Fruit fly (Drosophila melanogaster) whole organism, embryonic: ENCODE results near the gene CG17300.

Experiments
- Awh ChIP-seq: fragments of 200-800 bp; sonication (Bioruptor generic); IDR thresholded peaks from 2 replicates; pipeline ENCODE4, ENCODE4 v1.3.6; 2022; ENCODE audit warnings: missing biosample characterization, missing genetic modification characterization
- BEAF-32 ChIP-seq: fragments of 200-800 bp; sonication (Bioruptor generic); optimal IDR thresholded peaks from 3 replicates; lab custom pipeline; 2017; ENCODE audit warnings: missing biosample characterization, missing genetic modification characterization, mild to moderate bottlenecking, moderate library complexity, missing genetic modification reagents
- CG11560 ChIP-seq: fragments of 200-800 bp; sonication (Bioruptor generic); IDR thresholded peaks from 3 replicates; pipeline ENCODE4 v1.3.6; 2022; ENCODE audit warnings: missing biosample characterization, missing genetic modification characterization
- CG11695 ChIP-seq: fragments of 200-800 bp; sonication (Bioruptor generic); IDR thresholded peaks from 3 replicates; pipeline ENCODE4 v1.3.6; 2022; ENCODE audit warnings: missing biosample characterization, missing genetic modification characterization
- CG12104 ChIP-seq: fragments of 200-800 bp; sonication (Bioruptor generic); optimal IDR thresholded peaks from 3 replicates; lab custom pipeline; 2016; ENCODE audit warnings: missing biosample characterization, missing genetic modification characterization
- CG14860 ChIP-seq: fragments of 200-800 bp; sonication (Bioruptor generic); IDR thresholded peaks from 3 replicates; pipeline ENCODE4 v1.3.6; 2022; ENCODE audit warnings: missing biosample characterization, missing genetic modification characterization; ENCODE audit not compliant: partially characterized antibody
- CG14965 ChIP-seq: fragments of 200-800 bp; sonication (Bioruptor generic); optimal IDR thresholded peaks from 2 replicates; lab custom pipeline; 2016; ENCODE audit warnings: missing biosample characterization, missing genetic modification characterization, borderline replicate concordance
- CG1647 ChIP-seq: fragments of 200-800 bp; sonication (Bioruptor generic); optimal IDR thresholded peaks from 3 replicates; lab custom pipeline; 2016; ENCODE audit warnings: missing biosample characterization, missing genetic modification characterization
- CG17361 ChIP-seq: fragments of 200-800 bp; sonication (Bioruptor generic); IDR thresholded peaks from 3 replicates; pipeline ENCODE4 v1.3.6; 2022; ENCODE audit warnings: missing biosample characterization, missing genetic modification characterization
- CG17568 ChIP-seq: fragments of 200-800 bp; sonication (Bioruptor generic); optimal IDR thresholded peaks from 2 replicates; lab custom pipeline; 2018; ENCODE audit warnings: missing biosample characterization, mild to moderate bottlenecking, missing genetic modification characterization, moderate library complexity
- CG18262 ChIP-seq: fragments of 200-800 bp; optimal IDR thresholded peaks from 3 replicates; lab custom pipeline; 2019; ENCODE audit warnings: missing biosample characterization, mild to moderate bottlenecking, missing genetic modification characterization, moderate library complexity
- CG2116 ChIP-seq: fragments of 200-800 bp; sonication (Bioruptor generic); optimal IDR thresholded peaks from 3 replicates; lab custom pipeline; 2018; ENCODE audit warnings: missing biosample characterization, mild to moderate bottlenecking, missing genetic modification characterization
- CG2129 ChIP-seq: fragments of 200-800 bp; sonication (Bioruptor generic); IDR thresholded peaks from 2 replicates; pipeline ENCODE4 v1.3.6; 2022; ENCODE audit warnings: missing biosample characterization, missing genetic modification characterization; ENCODE audit not compliant: partially characterized antibody
- CG31388 ChIP-seq: fragments of 200-800 bp; sonication (Bioruptor generic); optimal IDR thresholded peaks from 2 replicates; lab custom pipeline; 2016; ENCODE audit warnings: missing biosample characterization, missing genetic modification characterization
- CG32772 ChIP-seq: fragments of 200-800 bp; sonication (Bioruptor generic); IDR thresholded peaks from 2 replicates; pipeline ENCODE4 v1.3.6; 2022; ENCODE audit warnings: missing biosample characterization, missing genetic modification characterization
- CG33213 ChIP-seq: fragments of 200-800 bp; sonication (Bioruptor generic); optimal IDR thresholded peaks from 3 replicates; lab custom pipeline; 2016; ENCODE audit warnings: missing biosample characterization, missing genetic modification characterization
- CG33557 ChIP-seq: fragments of 200-800 bp; sonication (Bioruptor generic); optimal IDR thresholded peaks from 2 replicates; lab custom pipeline; 2019; ENCODE audit warnings: missing biosample characterization, mild to moderate bottlenecking, missing genetic modification characterization, moderate library complexity
- CG3838 ChIP-seq: fragments of 200-800 bp; sonication (Bioruptor generic); optimal IDR thresholded peaks from 3 replicates; lab custom pipeline; 2016; ENCODE audit warnings: missing biosample characterization, missing genetic modification characterization
- CG4424 ChIP-seq: fragments of 200-800 bp; sonication (Bioruptor generic); optimal IDR thresholded peaks from 3 replicates; lab custom pipeline; 2016; ENCODE audit warnings: missing biosample characterization, missing genetic modification characterization
- CG6272 ChIP-seq: fragments of 200-800 bp; sonication (Bioruptor generic); IDR thresholded peaks from 2 replicates; pipeline ENCODE4 v1.3.6; 2022; ENCODE audit warnings: missing biosample characterization, missing genetic modification characterization
- CG6765 ChIP-seq: fragments of 200-800 bp; sonication (Bioruptor generic); optimal IDR thresholded peaks from 3 replicates; lab custom pipeline; 2017; ENCODE audit warnings: missing biosample characterization, mild to moderate bottlenecking, missing genetic modification characterization
- CG8359 ChIP-seq: fragments of 200-800 bp; sonication (Bioruptor generic); optimal IDR thresholded peaks from 2 replicates; lab custom pipeline; 2017; ENCODE audit warnings: missing biosample characterization, mild to moderate bottlenecking, missing genetic modification characterization, borderline replicate concordance
- CG8765 ChIP-seq: fragments of 200-800 bp; sonication (Bioruptor generic); IDR thresholded peaks from 2 replicates; pipeline ENCODE4 v1.3.6; 2022; ENCODE audit warnings: missing biosample characterization, missing genetic modification characterization
- CG9797 ChIP-seq: fragments of 200-800 bp; sonication (Bioruptor generic); optimal IDR thresholded peaks from 3 replicates; lab custom pipeline; 2018; ENCODE audit warnings: missing biosample characterization, mild to moderate bottlenecking, missing genetic modification characterization
- CG9932 ChIP-seq: fragments of 200-800 bp; sonication (Bioruptor generic); IDR thresholded peaks from 2 replicates; pipeline ENCODE4 v1.3.6; 2022; ENCODE audit warnings: missing biosample characterization, missing genetic modification characterization
- CkIIα-i1 ChIP-seq: fragments of 200-800 bp; sonication (Bioruptor generic); IDR thresholded peaks from 2 replicates; pipeline ENCODE4 v1.3.6; 2022; ENCODE audit warnings: missing biosample characterization, missing genetic modification characterization
- Doc2 ChIP-seq: fragments of 200-800 bp; sonication (Bioruptor generic); IDR thresholded peaks from 2 replicates; pipeline ENCODE4 v1.3.6; 2022; ENCODE audit warnings: missing biosample characterization, missing genetic modification characterization
- Fer1 ChIP-seq: fragments of 200-800 bp; sonication (Bioruptor generic); optimal IDR thresholded peaks from 2 replicates; lab custom pipeline; 2017; ENCODE audit warnings: missing biosample characterization, mild to moderate bottlenecking, missing genetic modification characterization
- GATAe ChIP-seq: fragments of 200-800 bp; sonication (Bioruptor generic); conservative IDR thresholded peaks from 2 replicates; pipeline ENCODE4 v1.3.6; 2022; ENCODE audit warnings: missing biosample characterization, missing genetic modification characterization
- Max ChIP-seq: fragments of 200-800 bp; sonication (Bioruptor generic); optimal IDR thresholded peaks from 2 replicates; lab custom pipeline; 2016; ENCODE audit warnings: missing biosample characterization, mild to moderate bottlenecking, missing genetic modification characterization
- Stat92E ChIP-seq, 3 experiments: fragments of >200 bp in 2 of 3; fragments of 200-800 bp in 1 of 3; sonication (Bioruptor generic) in 1 of 3; optimal IDR thresholded peaks; 2 replicates each; lab custom pipeline; 2017 to 2019; ENCODE audit warnings: missing biosample characterization in 3 of 3, missing genetic modification characterization in 3 of 3, mild to moderate bottlenecking in 1 of 3, moderate library complexity in 1 of 3
- Tbp ChIP-seq: fragments of >200 bp; optimal IDR thresholded peaks from 2 replicates; lab custom pipeline; 2018; ENCODE audit warnings: missing biosample characterization, missing genetic modification characterization
- Vsx1 ChIP-seq: fragments of 200-800 bp; sonication (Bioruptor generic); optimal IDR thresholded peaks from 2 replicates; lab custom pipeline; 2017; ENCODE audit warnings: missing biosample characterization, mild to moderate bottlenecking, missing genetic modification characterization, missing genetic modification reagents
- btn ChIP-seq: fragments of 200-800 bp; sonication (Bioruptor generic); optimal IDR thresholded peaks from 2 replicates; lab custom pipeline; 2016; ENCODE audit warnings: missing biosample characterization, missing genetic modification characterization
- disco-r ChIP-seq: fragments of 200-800 bp; sonication (Bioruptor generic); optimal IDR thresholded peaks from 2 replicates; lab custom pipeline; 2016; ENCODE audit warnings: missing biosample characterization, missing genetic modification characterization
- dmrt99B ChIP-seq: fragments of 200-800 bp; sonication (Bioruptor generic); optimal IDR thresholded peaks from 2 replicates; lab custom pipeline; 2018; ENCODE audit warnings: missing biosample characterization, mild to moderate bottlenecking, missing genetic modification characterization, moderate library complexity
- dysf ChIP-seq: fragments of 200-800 bp; sonication (Bioruptor generic); IDR thresholded peaks from 3 replicates; pipeline ENCODE4 v1.3.6; 2022; ENCODE audit warnings: missing biosample characterization, missing genetic modification characterization
- exex ChIP-seq: fragments of 200-800 bp; sonication (Bioruptor generic); optimal IDR thresholded peaks from 4 replicates; lab custom pipeline; 2018; ENCODE audit warnings: missing biosample characterization, mild to moderate bottlenecking, missing genetic modification characterization, moderate library complexity
- gce ChIP-seq: fragments of 200-800 bp; sonication (Bioruptor generic); IDR thresholded peaks from 3 replicates; pipeline ENCODE4 v1.3.6; 2022; ENCODE audit warnings: missing biosample characterization, missing genetic modification characterization
- gem ChIP-seq: fragments of 200-800 bp; sonication (Bioruptor generic); optimal IDR thresholded peaks from 2 replicates; lab custom pipeline; 2019; ENCODE audit warnings: missing biosample characterization, mild to moderate bottlenecking, missing genetic modification characterization, moderate library complexity
- grau ChIP-seq: fragments of 200-800 bp; optimal IDR thresholded peaks from 3 replicates; lab custom pipeline; 2019; ENCODE audit warnings: missing biosample characterization, mild to moderate bottlenecking, missing genetic modification characterization, moderate library complexity
- grn ChIP-seq: fragments of 200-800 bp; sonication (Bioruptor generic); optimal IDR thresholded peaks from 3 replicates; lab custom pipeline; 2017; ENCODE audit warnings: missing biosample characterization, missing genetic modification characterization
- lilli ChIP-seq: fragments of 200-800 bp; sonication (Bioruptor generic); optimal IDR thresholded peaks from 3 replicates; lab custom pipeline; 2016; ENCODE audit warnings: missing biosample characterization, missing genetic modification characterization
- maf-S ChIP-seq: fragments of 200-800 bp; sonication (Bioruptor generic); optimal IDR thresholded peaks from 2 replicates; lab custom pipeline; 2016; ENCODE audit warnings: missing biosample characterization, missing genetic modification characterization
- odd ChIP-seq: fragments of 200-800 bp; sonication (Bioruptor generic); optimal IDR thresholded peaks from 2 replicates; lab custom pipeline; 2017; ENCODE audit warnings: missing biosample characterization, mild to moderate bottlenecking, missing genetic modification characterization
- ranshi ChIP-seq: fragments of 200-800 bp; sonication (Bioruptor generic); IDR thresholded peaks from 2 replicates; pipeline ENCODE4 v1.3.6; 2022; ENCODE audit warnings: missing biosample characterization, missing genetic modification characterization
- sens ChIP-seq: fragments of 200-800 bp; sonication (Bioruptor generic); peaks from one replicate; lab custom pipeline; 2016; ENCODE audit warnings: missing biosample characterization, missing genetic modification characterization
- slp2 ChIP-seq: fragments of 200-800 bp; sonication (Bioruptor generic); optimal IDR thresholded peaks from 2 replicates; lab custom pipeline; 2016; ENCODE audit warnings: missing biosample characterization, missing genetic modification characterization
- trem ChIP-seq: fragments of 200-800 bp; optimal IDR thresholded peaks from 3 replicates; lab custom pipeline; 2019; ENCODE audit warnings: missing biosample characterization, mild to moderate bottlenecking, missing genetic modification characterization, moderate library complexity

CG17300 gene

dm6 chr3L:13068293-13068692 is 18.8 kb downstream of the CG17300 start (continued):
- TF ChIP-seq Stat92E (GFP tag; optimal IDR thresholded peaks at IDR 0.05; lab: Kevin White, UChicago) (no peak), trem (peak; percentile 22), CG11695 (GFP tag; lab: Robert Waterston, UW) (no peak), CkIIα-i1 (no peak), lilli (GFP tag; lab: Kevin White, UChicago) (no peak), CG3838 (GFP tag; lab: Kevin White, UChicago) (no peak), CG1647 (GFP tag; lab: Kevin White, UChicago) (no peak), slp2 (GFP tag; lab: Kevin White, UChicago) (no peak), CG14965 (GFP tag; lab: Kevin White, UChicago) (no peak), CG8765 (GFP tag; lab: Robert Waterston, UW) (no peak), CG14860 (GFP tag; lab: Robert Waterston, UW) (no peak), CG6765 (GFP tag; lab: Kevin White, UChicago) (no peak), gce (GFP tag; lab: Robert Waterston, UW) (no peak), Max (GFP tag; lab: Kevin White, UChicago) (no peak), CG17568 (no peak)
- TF ChIP-seq, all 482 proteins: peak for 85

- TF ChIP-seq dysf (GFP tag; lab: Robert Waterston, UW) (no peak), CG17361 (GFP tag; lab: Robert Waterston, UW) (0 out of 3 replicates have a peak, but pooled peaks have one; percentile 9), CG9932 (GFP tag; lab: Robert Waterston, UW) (no peak), CG33557 (GFP tag; lab: Kevin White, UChicago) (no peak), gem (tag; lab: Kevin White, UChicago) (peak; percentile 19)
Measured at dm6 chr3L:13066220-13066619, 20.9 kb downstream of the CG17300 start.

dm6 chr3L:13065619-13066018 is 21.5 kb downstream of the CG17300 start:
- no peak for TF ChIP-seq CG12104 (GFP tag; lab: Kevin White, UChicago)
- no peak for TF ChIP-seq odd (GFP tag; lab: Kevin White, UChicago)
- no peak for TF ChIP-seq Fer1
- TF ChIP-seq disco-r (GFP tag; lab: Kevin White, UChicago), result no peak
- no peak for TF ChIP-seq GATAe (GFP tag; lab: Robert Waterston, UW)
- peak; percentile 84 for TF ChIP-seq grn (GFP tag; lab: Kevin White, UChicago)
- TF ChIP-seq CG33213, result no peak
- TF ChIP-seq CG2129 (GFP tag; lab: Robert Waterston, UW), result no peak
- no peak for TF ChIP-seq btn (GFP tag; lab: Kevin White, UChicago)
- no peak for TF ChIP-seq CG18262
- no peak for TF ChIP-seq CG31388 (GFP tag; lab: Kevin White, UChicago)
- no peak for TF ChIP-seq grau (tag; lab: Kevin White, UChicago)
- TF ChIP-seq CG32772, result no peak
- no peak for TF ChIP-seq CG11560 (tag; lab: Robert Waterston, UW)
- TF ChIP-seq CG4424 (GFP tag; lab: Kevin White, UChicago), result no peak
- no peak for TF ChIP-seq dmrt99B
- no peak for TF ChIP-seq ranshi
- no peak for TF ChIP-seq CG8359 (GFP tag; lab: Kevin White, UChicago)
- no peak for TF ChIP-seq CG9797 (GFP tag; lab: Kevin White, UChicago)
- TF ChIP-seq BEAF-32 (GFP tag; lab: Kevin White, UChicago), result no peak
- peak; percentile 68 for TF ChIP-seq Vsx1 (GFP tag; lab: Kevin White, UChicago)
- peak; percentile 75 for TF ChIP-seq sens
- TF ChIP-seq exex (tag; lab: Kevin White, UChicago), result peak; percentile 13
- TF ChIP-seq Awh (GFP tag; lab: Robert Waterston, UW), result peak; percentile 52; the same call in 1 of the 2 replicates
- TF ChIP-seq maf-S (GFP tag; lab: Kevin White, UChicago), result no peak
- no peak for TF ChIP-seq CG6272
- TF ChIP-seq Doc2, result no peak
- no peak for TF ChIP-seq CG2116 (GFP tag; lab: Kevin White, UChicago)
- no peak for TF ChIP-seq Tbp (GFP tag; lab: Kevin White, UChicago)
